Worm (Caenorhabditis elegans) whole organism, young adult: ENCODE measurements around the gene T13G4.1.

Source experiments
- F33H1.4 ChIP-seq: fragments of 200-800 bp; sonication (Bioruptor generic); IDR thresholded peaks from 2 replicates; pipeline ENCODE4 v1.3.6; 2022; ENCODE audit warnings: missing genetic modification reagents, missing genetic modification characterization, missing compliant biosample characterization
- F37B4.10 ChIP-seq: fragments of 200-800 bp; sonication (Bioruptor generic); IDR thresholded peaks from 2 replicates; pipeline ENCODE4 v1.3.6; 2022; ENCODE audit warnings: missing genetic modification characterization, missing compliant biosample characterization
- K12H6.12 ChIP-seq: fragments of 200-800 bp; sonication (Bioruptor generic); optimal IDR thresholded peaks from 2 replicates; lab custom pipeline; 2018; ENCODE audit warnings: mild to moderate bottlenecking, missing genetic modification characterization, missing compliant biosample characterization
- let-607 ChIP-seq, 2 experiments: fragments of 200-800 bp in 1 of 2; sonication (Bioruptor generic) in 1 of 2; sonication (generic microtip) in 1 of 2; optimal IDR thresholded peaks; 2 replicates each; lab custom pipeline; 2016 to 2018; ENCODE audit warnings: mild to moderate bottlenecking in 2 of 2, missing compliant biosample characterization in 2 of 2, missing genetic modification characterization in 2 of 2, moderate library complexity in 2 of 2, missing genotype in 1 of 2
- mxl-1 ChIP-seq: sonication (generic microtip); optimal IDR thresholded peaks from 2 replicates; lab custom pipeline; 2016; ENCODE audit warnings: missing genetic modification characterization, missing compliant biosample characterization
- nfya-1 ChIP-seq: sonication (generic microtip); optimal IDR thresholded peaks from 2 replicates; lab custom pipeline; 2017; ENCODE audit warnings: antibody characterized with exemption, missing compliant biosample characterization, missing genetic modification characterization, borderline replicate concordance; ENCODE audit not compliant: insufficient read depth
- nfyb-1 ChIP-seq: fragments of 200-800 bp; sonication (Bioruptor generic); IDR thresholded peaks from 2 replicates; pipeline ENCODE4 v1.3.6; 2022; ENCODE audit warnings: missing genetic modification reagents, missing genetic modification characterization, missing compliant biosample characterization
- sea-2 ChIP-seq: fragments of 200-800 bp; sonication (Bioruptor generic); IDR thresholded peaks from 2 replicates; pipeline ENCODE4 v1.3.6; 2022; ENCODE audit warnings: missing genetic modification characterization, missing compliant biosample characterization
- unc-62 ChIP-seq: fragments of 150-350 bp; optimal IDR thresholded peaks from 2 replicates; lab custom pipeline; 2014; ENCODE audit warnings: missing biosample characterization, missing genetic modification reagents, missing genetic modification characterization

- TF ChIP-seq F37B4.10: no peak
- no peak for TF ChIP-seq nfya-1
- no peak for TF ChIP-seq unc-62 (GFP tag; lab: Kevin White, UChicago)
- TF ChIP-seq K12H6.12 (tag; lab: Kevin White, UChicago): no peak
- no peak for TF ChIP-seq F33H1.4 (GFP tag; lab: Robert Waterston, UW)
- TF ChIP-seq nfyb-1: no peak
- no peak for TF ChIP-seq let-607 (tag; optimal IDR thresholded peaks at IDR 0.05; lab: Kevin White, UChicago)
- TF ChIP-seq sea-2 (GFP tag; lab: Robert Waterston, UW): no peak
- no peak for TF ChIP-seq mxl-1 (tag; lab: Kevin White, UChicago)
Measured at ce11 chrX:1223089-1223488, 30.1 kb downstream of the T13G4.1 start.
